Fruit fly (Drosophila melanogaster) whole organism, wandering third instar larva: ENCODE results near the gene Irbp18.

Source experiments
- GATAd ChIP-seq: sonication (Bioruptor generic); optimal IDR thresholded peaks from 2 replicates; lab custom pipeline; 2016; ENCODE audit warnings: missing biosample characterization, missing genetic modification characterization
- Sp1 ChIP-seq: fragments of 200-800 bp; sonication (Bioruptor generic); optimal IDR thresholded peaks from 3 replicates; lab custom pipeline; 2019; ENCODE audit warnings: missing biosample characterization, mild to moderate bottlenecking, missing genetic modification characterization, moderate library complexity

dm6 chr3L:11119396-11119900 lies 21.5 kb upstream of the Irbp18 start:
- no peak for TF ChIP-seq Sp1 (GFP tag; lab: Kevin White, UChicago)
- TF ChIP-seq GATAd (GFP tag; lab: Kevin White, UChicago) = no peak
